Fruit fly (Drosophila melanogaster) whole organism, embryonic: ENCODE measurements around the gene Gr64a.

Experiments
- Adf1 ChIP-seq: fragments of 200-800 bp; sonication (Bioruptor generic); IDR thresholded peaks from 2 replicates; pipeline ENCODE4 v1.3.6; 2022; ENCODE audit warnings: missing biosample characterization, missing genetic modification characterization
- Asciz ChIP-seq: fragments of 200-800 bp; sonication (Bioruptor generic); optimal IDR thresholded peaks from 2 replicates; lab custom pipeline; 2017; ENCODE audit warnings: missing biosample characterization, mild to moderate bottlenecking, missing genetic modification characterization, missing genetic modification reagents
- Bgb ChIP-seq: fragments of 200-800 bp; sonication (Bioruptor generic); IDR thresholded peaks from 2 replicates; pipeline ENCODE4 v1.3.6; 2022; ENCODE audit warnings: missing biosample characterization, missing genetic modification characterization; ENCODE audit not compliant: partially characterized antibody
- CG11085 ChIP-seq: fragments of 200-800 bp; sonication (Bioruptor generic); IDR thresholded peaks from 2 replicates; pipeline ENCODE4 v1.3.6; 2022; ENCODE audit warnings: missing biosample characterization, missing genetic modification characterization
- CG11398 ChIP-seq: fragments of 200-800 bp; sonication (Bioruptor generic); optimal IDR thresholded peaks from 2 replicates; lab custom pipeline; 2016; ENCODE audit warnings: missing biosample characterization, missing genetic modification characterization
- CG14710 ChIP-seq: fragments of 200-800 bp; sonication (Bioruptor generic); optimal IDR thresholded peaks from 3 replicates; lab custom pipeline; 2019; ENCODE audit warnings: missing biosample characterization, mild to moderate bottlenecking, missing genetic modification characterization, moderate library complexity
- CG14965 ChIP-seq: fragments of 200-800 bp; sonication (Bioruptor generic); optimal IDR thresholded peaks from 2 replicates; lab custom pipeline; 2016; ENCODE audit warnings: missing biosample characterization, missing genetic modification characterization, borderline replicate concordance
- CG15011 ChIP-seq: fragments of 200-800 bp; sonication (Bioruptor generic); optimal IDR thresholded peaks from 3 replicates; lab custom pipeline; 2018; ENCODE audit warnings: missing biosample characterization, mild to moderate bottlenecking, missing genetic modification characterization
- CG16863 ChIP-seq: fragments of 200-800 bp; sonication (Bioruptor generic); optimal IDR thresholded peaks from 3 replicates; lab custom pipeline; 2016; ENCODE audit warnings: missing biosample characterization, missing genetic modification characterization
- CG17829 ChIP-seq: fragments of 200-800 bp; optimal IDR thresholded peaks from 2 replicates; lab custom pipeline; 2019; ENCODE audit warnings: missing biosample characterization, mild to moderate bottlenecking, missing genetic modification characterization, moderate library complexity
- CG30431 ChIP-seq: fragments of 200-800 bp; sonication (Bioruptor generic); optimal IDR thresholded peaks from 2 replicates; lab custom pipeline; 2017; ENCODE audit warnings: missing biosample characterization, missing genetic modification characterization
- CG3847 ChIP-seq: fragments of 200-800 bp; sonication (Bioruptor generic); IDR thresholded peaks from 2 replicates; pipeline ENCODE4 v1.3.6; 2022; ENCODE audit warnings: missing biosample characterization, missing genetic modification characterization
- CG5245 ChIP-seq: fragments of 200-800 bp; sonication (Bioruptor generic); optimal IDR thresholded peaks from 3 replicates; lab custom pipeline; 2016; ENCODE audit warnings: missing biosample characterization, missing genetic modification characterization
- CG5953 ChIP-seq: fragments of 200-800 bp; sonication (Bioruptor generic); IDR thresholded peaks from 2 replicates; pipeline ENCODE4 v1.3.6; 2022; ENCODE audit warnings: missing biosample characterization, missing genetic modification characterization
- CG6689 ChIP-seq: fragments of 200-800 bp; sonication (Bioruptor generic); IDR thresholded peaks from 2 replicates; pipeline ENCODE4 v1.3.6; 2022; ENCODE audit warnings: missing biosample characterization, missing genetic modification characterization
- CG9609 ChIP-seq: fragments of 200-800 bp; sonication (Bioruptor generic); optimal IDR thresholded peaks from 3 replicates; lab custom pipeline; 2016; ENCODE audit warnings: missing biosample characterization, missing genetic modification characterization
- CHES-1-like ChIP-seq: fragments of 200-800 bp; sonication (Bioruptor generic); optimal IDR thresholded peaks from 2 replicates; lab custom pipeline; 2016; ENCODE audit warnings: missing biosample characterization, missing genetic modification characterization
- Camta ChIP-seq: fragments of 200-800 bp; sonication (Bioruptor generic); optimal IDR thresholded peaks from 2 replicates; lab custom pipeline; 2016; ENCODE audit warnings: missing biosample characterization, missing genetic modification characterization
- Doc2 ChIP-seq: fragments of 200-800 bp; sonication (Bioruptor generic); IDR thresholded peaks from 2 replicates; pipeline ENCODE4 v1.3.6; 2022; ENCODE audit warnings: missing biosample characterization, missing genetic modification characterization
- ERR ChIP-seq: fragments of 200-800 bp; sonication (Bioruptor generic); optimal IDR thresholded peaks from 2 replicates; lab custom pipeline; 2016; ENCODE audit warnings: missing biosample characterization, missing genetic modification characterization
- Eip74EF ChIP-seq, 2 experiments: fragments of 200-800 bp in 1 of 2; fragments of >200 bp in 1 of 2; sonication (Bioruptor generic) in 1 of 2; optimal IDR thresholded peaks; 2 replicates each; lab custom pipeline; 2017 to 2019; ENCODE audit warnings: missing biosample characterization in 2 of 2, missing genetic modification characterization in 2 of 2, mild to moderate bottlenecking in 1 of 2, moderate library complexity in 1 of 2
- HHEX ChIP-seq: fragments of 200-800 bp; sonication (Bioruptor generic); optimal IDR thresholded peaks from 3 replicates; lab custom pipeline; 2017; ENCODE audit warnings: missing biosample characterization, mild to moderate bottlenecking, missing genetic modification characterization, missing genetic modification reagents
- HLH4C ChIP-seq: fragments of 200-800 bp; sonication (Bioruptor generic); IDR thresholded peaks from 3 replicates; pipeline ENCODE4 v1.3.6; 2022; ENCODE audit warnings: missing biosample characterization, missing genetic modification characterization; ENCODE audit not compliant: partially characterized antibody
- HmgD ChIP-seq: fragments of 200-800 bp; sonication (Bioruptor generic); optimal IDR thresholded peaks from 3 replicates; lab custom pipeline; 2016; ENCODE audit warnings: missing biosample characterization, missing genetic modification characterization
- NFAT ChIP-seq: fragments of 200-800 bp; sonication (Bioruptor generic); IDR thresholded peaks from 2 replicates; pipeline ENCODE4 v1.3.6; 2022; ENCODE audit warnings: missing biosample characterization, missing genetic modification characterization
- Ravus ChIP-seq: fragments of 200-800 bp; sonication (Bioruptor generic); IDR thresholded peaks from 2 replicates; pipeline ENCODE4 v1.3.6; 2022; ENCODE audit warnings: missing biosample characterization, missing genetic modification characterization
- TFAM ChIP-seq: fragments of 200-800 bp; sonication (Bioruptor generic); optimal IDR thresholded peaks from 2 replicates; lab custom pipeline; 2017; ENCODE audit warnings: missing biosample characterization, missing genetic modification characterization, inconsistent platforms
- Taf1 ChIP-seq: fragments of 200-800 bp; sonication (Bioruptor generic); IDR thresholded peaks from 2 replicates; pipeline ENCODE4 v1.3.6; 2022; ENCODE audit warnings: missing biosample characterization, missing genetic modification characterization
- Trl ChIP-seq, 3 experiments: fragments of >200 bp in 2 of 3; fragments of 200-800 bp in 1 of 3; sonication (Bioruptor generic) in 1 of 3; optimal IDR thresholded peaks; 2 replicates in 1 of 3; 3 replicates in 2 of 3; lab custom pipeline; 2016 to 2017; ENCODE audit warnings: missing biosample characterization in 1 of 3, missing genetic modification characterization in 1 of 3
- Xrp1 ChIP-seq: fragments of 200-800 bp; sonication (Bioruptor generic); IDR thresholded peaks from 2 replicates; pipeline ENCODE4 v1.3.6; 2022; ENCODE audit warnings: missing biosample characterization, missing genetic modification characterization
- bsh ChIP-seq, 2 experiments: fragments of 200-800 bp; sonication (Bioruptor generic); optimal IDR thresholded peaks; 2 replicates each; lab custom pipeline; 2017 to 2018; ENCODE audit warnings: mild to moderate bottlenecking in 2 of 2, missing biosample characterization in 2 of 2, missing genetic modification characterization in 2 of 2, moderate library complexity in 1 of 2
- cg ChIP-seq: fragments of 200-800 bp; sonication (Bioruptor generic); optimal IDR thresholded peaks from 3 replicates; lab custom pipeline; 2019; ENCODE audit warnings: missing biosample characterization, mild to moderate bottlenecking, missing genetic modification characterization, moderate library complexity
- dm ChIP-seq: fragments of 200-800 bp; sonication (Bioruptor generic); optimal IDR thresholded peaks from 3 replicates; lab custom pipeline; 2016; ENCODE audit warnings: missing biosample characterization, missing genetic modification characterization
- dmrt99B ChIP-seq: fragments of 200-800 bp; sonication (Bioruptor generic); optimal IDR thresholded peaks from 2 replicates; lab custom pipeline; 2018; ENCODE audit warnings: missing biosample characterization, mild to moderate bottlenecking, missing genetic modification characterization, moderate library complexity
- fd96Cb ChIP-seq: fragments of 200-800 bp; sonication (Bioruptor generic); optimal IDR thresholded peaks from 2 replicates; lab custom pipeline; 2018; ENCODE audit warnings: missing biosample characterization, mild to moderate bottlenecking, missing genetic modification characterization, moderate library complexity
- gce ChIP-seq: fragments of 200-800 bp; sonication (Bioruptor generic); IDR thresholded peaks from 3 replicates; pipeline ENCODE4 v1.3.6; 2022; ENCODE audit warnings: missing biosample characterization, missing genetic modification characterization
- gfzf ChIP-seq: fragments of 200-800 bp; sonication (Bioruptor generic); optimal IDR thresholded peaks from 2 replicates; lab custom pipeline; 2016; ENCODE audit warnings: missing biosample characterization, mild to moderate bottlenecking, missing genetic modification characterization, moderate library complexity
- insv ChIP-seq, 2 experiments: fragments of 200-800 bp; sonication (Bioruptor generic); optimal IDR thresholded peaks; 3 replicates each; lab custom pipeline; 2016 to 2018; ENCODE audit warnings: missing biosample characterization in 2 of 2, missing genetic modification characterization in 2 of 2
- repo ChIP-seq: fragments of 200-800 bp; sonication (Bioruptor generic); optimal IDR thresholded peaks from 2 replicates; lab custom pipeline; 2016; ENCODE audit warnings: missing biosample characterization, missing genetic modification characterization
- sens-2 ChIP-seq: fragments of 200-800 bp; sonication (Bioruptor generic); IDR thresholded peaks from 2 replicates; pipeline ENCODE4 v1.3.6; 2022; ENCODE audit warnings: missing biosample characterization, missing genetic modification characterization
- sim ChIP-seq: fragments of 200-800 bp; sonication (Bioruptor generic); IDR thresholded peaks from 2 replicates; pipeline ENCODE4 v1.3.6; 2022; ENCODE audit warnings: missing biosample characterization, missing genetic modification characterization
- slbo ChIP-seq: fragments of 200-800 bp; sonication (Bioruptor generic); IDR thresholded peaks from 2 replicates; pipeline ENCODE4 v1.3.6; 2022; ENCODE audit warnings: missing biosample characterization, missing genetic modification characterization
- sug ChIP-seq: fragments of 200-800 bp; optimal IDR thresholded peaks from 2 replicates; lab custom pipeline; 2019; ENCODE audit warnings: missing biosample characterization, mild to moderate bottlenecking, missing genetic modification characterization, moderate library complexity
- twi ChIP-seq: fragments of 200-800 bp; optimal IDR thresholded peaks from 2 replicates; lab custom pipeline; 2019; ENCODE audit warnings: missing biosample characterization, mild to moderate bottlenecking, missing genetic modification characterization, moderate library complexity
- tx ChIP-seq: fragments of 200-800 bp; sonication (Bioruptor generic); optimal IDR thresholded peaks from 2 replicates; lab custom pipeline; 2016; ENCODE audit warnings: missing biosample characterization, missing genetic modification characterization
- vfl ChIP-seq: fragments of 200-800 bp; sonication (Bioruptor generic); optimal IDR thresholded peaks from 2 replicates; lab custom pipeline; 2016; ENCODE audit warnings: missing biosample characterization, missing genetic modification characterization
- zen2 ChIP-seq: fragments of 200-800 bp; sonication (Bioruptor generic); IDR thresholded peaks from 3 replicates; pipeline ENCODE4 v1.3.6; 2022; ENCODE audit warnings: missing biosample characterization, missing genetic modification characterization; ENCODE audit not compliant: partially characterized antibody
- zf30C ChIP-seq: fragments of 200-800 bp; sonication (Bioruptor generic); optimal IDR thresholded peaks from 3 replicates; lab custom pipeline; 2018; ENCODE audit warnings: missing biosample characterization, mild to moderate bottlenecking, missing genetic modification characterization

The Gr64a gene

DNA sequence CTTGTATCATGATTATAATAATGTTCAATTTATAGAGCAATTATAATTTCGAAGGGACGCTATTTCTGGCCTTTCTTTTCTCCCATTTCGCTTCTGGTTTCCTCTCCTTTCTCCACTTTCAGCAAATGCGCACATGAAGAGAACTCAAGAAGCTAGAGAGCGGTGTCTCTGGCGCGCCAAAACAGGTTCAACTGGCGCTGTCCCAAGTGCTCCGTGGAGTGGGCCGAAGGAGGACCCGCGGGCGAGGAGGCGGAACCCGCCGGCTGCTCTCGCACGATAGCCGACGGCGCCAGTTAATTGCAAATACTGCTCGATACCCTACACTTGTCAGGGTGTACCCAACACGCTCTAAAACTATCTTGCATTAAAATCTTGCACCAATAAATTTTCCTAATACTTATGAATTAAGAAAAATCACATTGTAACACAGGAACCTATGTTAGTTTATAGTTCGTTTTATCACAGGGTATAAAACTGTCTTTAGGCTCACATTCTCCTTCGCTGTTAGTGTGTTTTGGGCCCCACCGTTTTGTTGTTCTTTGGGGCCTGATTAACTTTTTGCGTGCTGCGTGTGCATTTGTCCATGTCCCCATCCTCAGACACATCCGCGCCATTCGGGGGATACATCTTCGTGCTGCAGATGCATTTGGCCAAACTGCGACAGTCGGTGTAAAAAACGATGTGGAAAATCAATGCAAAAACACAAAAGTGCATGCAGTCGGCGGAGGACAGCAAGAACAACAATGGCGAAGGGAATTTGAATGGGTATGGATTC lies 43.8 kb downstream of the Gr64a start (continued):
- TF ChIP-seq dm (GFP tag; lab: Kevin White, UChicago) (peak; percentile 85), CG5245 (GFP tag; lab: Kevin White, UChicago) (peak; percentile 71), CG17829 (tag; lab: Kevin White, UChicago) (peak; percentile 59), CG30431 (peak; percentile 81), twi (tag; lab: Kevin White, UChicago) (peak; percentile 33), CG6689 (GFP tag; lab: Robert Waterston, UW) (peak; percentile 92), CG16863 (GFP tag; lab: Kevin White, UChicago) (peak; percentile 88), CG3847 (GFP tag; lab: Robert Waterston, UW) (peak; percentile 92), Camta (GFP tag; lab: Kevin White, UChicago) (peak; percentile 66), repo (GFP tag; lab: Kevin White, UChicago) (peak; percentile 76), slbo (GFP tag; lab: Robert Waterston, UW) (peak; percentile 97), gce (GFP tag; lab: Robert Waterston, UW) (peak; percentile 90), Asciz (GFP tag; lab: Kevin White, UChicago) (peak; percentile 67), NFAT (GFP tag; lab: Robert Waterston, UW) (peak; percentile 87), cg (GFP tag; lab: Kevin White, UChicago) (no peak), Doc2 (GFP tag; lab: Robert Waterston, UW) (peak; percentile 60; the same call in 1 of the 2 replicates), Adf1 (peak; percentile 74), CG9609 (GFP tag; lab: Kevin White, UChicago) (peak; percentile 90), Trl (optimal IDR thresholded peaks at IDR 0.05; lab: Kevin White, UChicago) (peak in 1 of 2 experiments; percentile 9), Trl (GFP tag; optimal IDR thresholded peaks at IDR 0.05; lab: Kevin White, UChicago) (peak; percentile 71), zf30C (GFP tag; lab: Kevin White, UChicago) (no peak), ERR (GFP tag; lab: Kevin White, UChicago) (peak; percentile 88), CG11398 (GFP tag; lab: Kevin White, UChicago) (peak; percentile 81), HmgD (peak; percentile 81), TFAM (GFP tag; lab: Kevin White, UChicago) (no peak), dmrt99B (tag; lab: Kevin White, UChicago) (peak; percentile 87), Eip74EF (GFP tag; optimal IDR thresholded peaks at IDR 0.05; lab: Kevin White, UChicago) (no peak), CG14710 (tag; lab: Kevin White, UChicago) (no peak), gfzf (GFP tag; lab: Kevin White, UChicago) (no peak), fd96Cb (tag; lab: Kevin White, UChicago) (peak; percentile 82), sens-2 (peak; percentile 88), Ravus (peak; percentile 85), sim (GFP tag; lab: Robert Waterston, UW) (peak; percentile 72; the same call in 1 of the 2 replicates), vfl (GFP tag; lab: Kevin White, UChicago) (peak; percentile 58), CG14965 (GFP tag; lab: Kevin White, UChicago) (peak; percentile 27), bsh (GFP tag; optimal IDR thresholded peaks at IDR 0.05; lab: Kevin White, UChicago) (peak; percentile 88 to 91), insv (GFP tag; optimal IDR thresholded peaks at IDR 0.05; lab: Kevin White, UChicago) (no peak), Xrp1 (GFP tag; lab: Robert Waterston, UW) (peak; percentile 90), HHEX (peak; percentile 85), CG5953 (GFP tag; lab: Robert Waterston, UW) (peak; percentile 94), CG15011 (GFP tag; lab: Kevin White, UChicago) (peak; percentile 73), Bgb (no peak), sug (tag; lab: Kevin White, UChicago) (peak; percentile 56), Taf1 (GFP tag; lab: Robert Waterston, UW) (peak; percentile 85), zen2 (GFP tag; lab: Robert Waterston, UW) (no peak), HLH4C (no peak), CHES-1-like (GFP tag; lab: Kevin White, UChicago) (peak; percentile 91), tx (GFP tag; lab: Kevin White, UChicago) (peak; percentile 85), CG11085 (peak; percentile 60)
